Worm (Caenorhabditis elegans): Measurements from ENCODE around the gene K06B9.6.

The K06B9.6 gene

ce11 chrIV:4218276-4218675, 21.6 kb upstream of the K06B9.6 start:
- TF ChIP-seq zip-11 (GFP tag; IDR thresholded peaks at IDR 0.05) (no peak), T26A8.4 (GFP tag; IDR thresholded peaks at IDR 0.05) (peak; percentile 66; the same call in 1 of the 2 replicates), sdz-12 (GFP tag; optimal IDR thresholded peaks at IDR 0.05) (no peak), snpc-1.2 (GFP tag; IDR thresholded peaks at IDR 0.05) (no peak), T20F7.1 (GFP tag; optimal IDR thresholded peaks at IDR 0.05) (no peak), ceh-82 (tag; optimal IDR thresholded peaks at IDR 0.05) (no peak)

DNA sequence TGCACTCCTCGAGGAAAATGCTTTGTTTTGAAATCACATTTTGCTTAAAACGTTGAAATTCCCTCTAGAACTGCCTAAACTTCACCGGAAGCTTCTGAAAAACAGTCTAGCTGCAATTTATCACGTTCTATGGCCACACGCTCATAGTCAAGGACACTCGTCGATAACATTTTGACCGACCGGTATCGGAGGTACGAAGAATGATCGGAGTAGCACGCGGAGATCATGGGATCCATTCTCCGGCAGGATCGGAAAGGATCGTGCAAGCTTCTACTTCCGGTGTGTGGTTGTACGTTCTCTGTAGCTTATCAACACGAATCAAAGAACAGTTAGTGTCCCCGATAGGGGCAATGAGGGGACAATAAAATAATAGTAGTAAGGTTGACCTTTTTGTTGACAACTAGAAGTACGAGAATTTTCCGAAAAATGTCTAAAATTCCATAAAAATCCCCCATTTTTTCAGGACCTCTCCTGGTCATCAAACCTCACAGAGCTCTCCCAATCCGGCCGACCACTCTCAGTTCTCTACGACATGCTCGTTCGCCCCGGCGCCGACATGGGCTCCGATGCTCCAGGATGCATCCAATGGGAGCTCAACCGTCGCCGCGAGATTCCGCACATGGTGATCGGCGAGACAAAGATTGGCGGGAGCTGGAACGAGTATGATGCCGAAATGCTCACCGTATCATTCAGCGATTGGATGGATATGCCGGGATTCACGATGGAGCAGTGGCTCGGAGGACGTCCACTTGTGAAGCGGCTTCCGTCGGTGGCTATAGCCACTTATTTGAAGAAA, 19.7 kb upstream of the K06B9.6 start:
- no peak for TF ChIP-seq ctbp-1 (GFP tag; IDR thresholded peaks at IDR 0.05)
- TF ChIP-seq ces-1 (GFP tag; optimal IDR thresholded peaks at IDR 0.05), result no peak
- TF ChIP-seq mxl-2 (GFP tag; conservative IDR thresholded peaks at IDR 0.05), result no peak
- TF ChIP-seq F49E8.2 (tag; optimal IDR thresholded peaks at IDR 0.05; ENCODE audit: borderline replicate concordance), result no peak
- peak in 1 of 2 experiments; percentile 74 for TF ChIP-seq unc-62 (GFP tag; optimal IDR thresholded peaks at IDR 0.05 in 1 of 2)
- no peak for TF ChIP-seq unc-62 (tag; optimal IDR thresholded peaks at IDR 0.05)
- no peak for TF ChIP-seq ceh-44 (GFP tag; IDR thresholded peaks at IDR 0.05)
- TF ChIP-seq attf-4 (tag; optimal IDR thresholded peaks at IDR 0.05), result no peak
- TF ChIP-seq daf-12 (tag; optimal IDR thresholded peaks at IDR 0.05), result no peak
- TF ChIP-seq madf-9 (GFP tag; conservative IDR thresholded peaks at IDR 0.05), result no peak
- TF ChIP-seq daf-16 (GFP tag; optimal IDR thresholded peaks at IDR 0.05), result no peak
- peak; percentile 38 for TF ChIP-seq daf-16 (tag; optimal IDR thresholded peaks at IDR 0.05)
- TF ChIP-seq F26F4.8 (GFP tag; conservative IDR thresholded peaks at IDR 0.05), result no peak
- TF ChIP-seq nhr-28 (tag; optimal IDR thresholded peaks at IDR 0.05), result peak; percentile 86
- TF ChIP-seq Y5F2A.4 (GFP tag; optimal IDR thresholded peaks at IDR 0.05), result no peak
- no peak for TF ChIP-seq ztf-7 (tag; optimal IDR thresholded peaks at IDR 0.05)
- TF ChIP-seq unc-39 (tag; optimal IDR thresholded peaks at IDR 0.05), result no peak
- TF ChIP-seq sdz-12 (GFP tag; optimal IDR thresholded peaks at IDR 0.05), result no peak
- no peak for TF ChIP-seq nhr-76 (tag; optimal IDR thresholded peaks at IDR 0.05)
- TF ChIP-seq mdt-29 (GFP tag; IDR thresholded peaks at IDR 0.05), result no peak
- TF ChIP-seq fkh-10 (GFP tag; optimal IDR thresholded peaks at IDR 0.05), result no peak
- TF ChIP-seq mxl-3 (GFP tag; optimal IDR thresholded peaks at IDR 0.05), result peak; percentile 22
- TF ChIP-seq nhr-25 (tag; optimal IDR thresholded peaks at IDR 0.05; ENCODE audit: borderline replicate concordance, insufficient read depth), result peak; percentile 37
- peak; percentile 28 for TF ChIP-seq mes-2 (tag; optimal IDR thresholded peaks at IDR 0.05; ENCODE audit: poor library complexity, severe bottlenecking)
- no peak for TF ChIP-seq daf-19 (GFP tag; conservative IDR thresholded peaks at IDR 0.05)
- TF ChIP-seq madf-5 (GFP tag; IDR thresholded peaks at IDR 0.05), result no peak
- no peak for TF ChIP-seq pha-4 (GFP tag; IDR thresholded peaks at IDR 0.05)
- no peak for TF ChIP-seq pha-4 (tag; optimal IDR thresholded peaks at IDR 0.05)
- no peak for TF ChIP-seq lsy-2 (tag; optimal IDR thresholded peaks at IDR 0.05)
- TF ChIP-seq daf-8 (GFP tag; IDR thresholded peaks at IDR 0.05), result no peak
- no peak for TF ChIP-seq T20F7.1 (GFP tag; optimal IDR thresholded peaks at IDR 0.05)
- TF ChIP-seq nhr-111 (GFP tag; optimal IDR thresholded peaks at IDR 0.05), result no peak
- TF ChIP-seq hlh-11 (tag; optimal IDR thresholded peaks at IDR 0.05), result peak; percentile 62
- peak; percentile 98 for TF ChIP-seq aha-1 (tag)
- no peak for TF ChIP-seq F10B5.3 (tag; optimal IDR thresholded peaks at IDR 0.05)
- TF ChIP-seq hif-1 (tag; optimal IDR thresholded peaks at IDR 0.05), result peak; percentile 55 to 71
- no peak for TF ChIP-seq ceh-62 (tag; optimal IDR thresholded peaks at IDR 0.05)
- no peak for TF ChIP-seq nhr-10 (tag; optimal IDR thresholded peaks at IDR 0.05)
- TF ChIP-seq dmd-6 (GFP tag; IDR thresholded peaks at IDR 0.05), result peak; percentile 20
- no peak for TF ChIP-seq rbr-2 (tag; optimal IDR thresholded peaks at IDR 0.05)
- TF ChIP-seq F44E2.7 (GFP tag; IDR thresholded peaks at IDR 0.05), result 0 out of 2 replicates have a peak, but pooled peaks have one; percentile 4
- TF ChIP-seq vab-7 (GFP tag; IDR thresholded peaks at IDR 0.05), result no peak
- peak; percentile 47 for TF ChIP-seq nhr-48 (tag; optimal IDR thresholded peaks at IDR 0.05)
- no peak for TF ChIP-seq F37D6.2 (tag; optimal IDR thresholded peaks at IDR 0.05)
